Worm (Caenorhabditis elegans): ENCODE measurements around the gene D1046.2.

Gene D1046.2

ce11 chrIV:8973249-8973958, 47.5 kb upstream of the D1046.2 start, which contains the start of gene C53B4.3:
TSS of gene C53B4.3 (minus strand) at chrIV:8973712.
- TF ChIP-seq F13H6.1 (tag; optimal IDR thresholded peaks at IDR 0.05) (peak; percentile 81), unc-55 (GFP tag; optimal IDR thresholded peaks at IDR 0.05) (peak; percentile 65), gmeb-1 (tag; optimal IDR thresholded peaks at IDR 0.05) (peak; percentile 58), egl-27 (tag; optimal IDR thresholded peaks at IDR 0.05) (no peak), dmd-4 (tag; optimal IDR thresholded peaks at IDR 0.05) (peak; percentile 28), sem-4 (tag; optimal IDR thresholded peaks at IDR 0.05) (peak; percentile 26), ceh-82 (tag; optimal IDR thresholded peaks at IDR 0.05) (no peak), sma-9 (GFP tag; optimal IDR thresholded peaks at IDR 0.05) (peak; percentile 89), sma-9 (tag; optimal IDR thresholded peaks at IDR 0.05) (no peak), ztf-4 (tag; optimal IDR thresholded peaks at IDR 0.05) (peak; percentile 1), C34F6.9 (tag; optimal IDR thresholded peaks at IDR 0.05) (peak; percentile 68), lin-13 (GFP tag; optimal IDR thresholded peaks at IDR 0.05) (peak; percentile 19), sma-3 (GFP tag; optimal IDR thresholded peaks at IDR 0.05) (peak; percentile 76), crh-2 (tag; optimal IDR thresholded peaks at IDR 0.05) (peak; percentile 39), ZK546.5 (tag; optimal IDR thresholded peaks at IDR 0.05) (no peak), lin-11 (tag; optimal IDR thresholded peaks at IDR 0.05) (peak; percentile 7), fos-1 (tag; optimal IDR thresholded peaks at IDR 0.05) (peak; percentile 29), lsy-2 (tag; optimal IDR thresholded peaks at IDR 0.05) (peak; percentile 51 to 75), unc-62 (GFP tag; optimal IDR thresholded peaks at IDR 0.05) (no peak), nhr-129 (tag; optimal IDR thresholded peaks at IDR 0.05) (peak; percentile 24), nhr-25 (tag; optimal IDR thresholded peaks at IDR 0.05) (peak; percentile 70)

ce11 chrIV:8967990-8968389, 42.1 kb upstream of the D1046.2 start, which contains the start of gene suex-2:
TSS of gene suex-2 (plus strand) at chrIV:8968290.
- TF ChIP-seq nhr-237 (tag; optimal IDR thresholded peaks at IDR 0.05) (no peak), sma-9 (GFP tag; optimal IDR thresholded peaks at IDR 0.05) (no peak), sma-9 (tag; optimal IDR thresholded peaks at IDR 0.05) (no peak), nhr-23 (tag; optimal IDR thresholded peaks at IDR 0.05) (no peak), snpc-4 (tag; optimal IDR thresholded peaks at IDR 0.05) (no peak), aly-2 (tag; optimal IDR thresholded peaks at IDR 0.05) (no peak), mab-5 (tag; optimal IDR thresholded peaks at IDR 0.05) (no peak), sma-3 (GFP tag; optimal IDR thresholded peaks at IDR 0.05) (no peak)

- TF ChIP-seq ztf-4 (tag; optimal IDR thresholded peaks at IDR 0.05) = no peak
- no peak for TF ChIP-seq elt-3 (tag; optimal IDR thresholded peaks at IDR 0.05)
- TF ChIP-seq sma-9 (GFP tag; optimal IDR thresholded peaks at IDR 0.05) = no peak
- no peak for TF ChIP-seq sma-9 (tag; optimal IDR thresholded peaks at IDR 0.05)
- no peak for TF ChIP-seq nhr-21 (tag; optimal IDR thresholded peaks at IDR 0.05)
- TF ChIP-seq C34F6.9 (tag; optimal IDR thresholded peaks at IDR 0.05) = no peak
- TF ChIP-seq unc-39 (tag; optimal IDR thresholded peaks at IDR 0.05) = no peak
- TF ChIP-seq nhr-77 (tag; optimal IDR thresholded peaks at IDR 0.05) = no peak
Measured at ce11 chrIV:8965883-8966282, 40.0 kb upstream of the D1046.2 start, which contains the start of gene C53B4.2. TSS of gene C53B4.2 (plus strand) at chrIV:8966183.

ce11 chrIV:8956189-8956588, 30.3 kb upstream of the D1046.2 start, which contains the start of gene tpra-1:
TSS of gene tpra-1 (plus strand) at chrIV:8956489.
- no peak for TF ChIP-seq nhr-12 (tag; optimal IDR thresholded peaks at IDR 0.05)
- TF ChIP-seq lin-11 (tag; optimal IDR thresholded peaks at IDR 0.05) = no peak
- no peak for TF ChIP-seq lin-13 (GFP tag; optimal IDR thresholded peaks at IDR 0.05)

ce11 chrIV:8954126-8954525, 28.3 kb upstream of the D1046.2 start:
- TF ChIP-seq nhr-6 (tag; optimal IDR thresholded peaks at IDR 0.05) (peak; percentile 5), nhr-11 (tag; optimal IDR thresholded peaks at IDR 0.05) (no peak), unc-55 (GFP tag; optimal IDR thresholded peaks at IDR 0.05) (peak; percentile 9)
